Worm (Caenorhabditis elegans) whole organism, early embryonic: ENCODE results near the gene B0334.20.

Experiments used
- F13C5.2 ChIP-seq: sonication (generic microtip); optimal IDR thresholded peaks from 2 replicates; lab custom pipeline; 2017; ENCODE audit warnings: mild to moderate bottlenecking, missing genetic modification characterization, inconsistent platforms, missing compliant biosample characterization
- ama-1 ChIP-seq: fragments of 150-350 bp; optimal IDR thresholded peaks from 2 replicates; lab custom pipeline; 2014
- hmg-4 ChIP-seq: fragments of 200-800 bp; sonication (Bioruptor generic); optimal IDR thresholded peaks from 2 replicates; lab custom pipeline; 2018; ENCODE audit warnings: mild to moderate bottlenecking, missing genetic modification characterization, missing compliant biosample characterization
- tbx-11 ChIP-seq: fragments of 200-800 bp; sonication (Bioruptor generic); IDR thresholded peaks from 2 replicates; pipeline ENCODE4 v1.3.6; 2022; ENCODE audit warnings: missing genetic modification characterization, missing compliant biosample characterization

DNA sequence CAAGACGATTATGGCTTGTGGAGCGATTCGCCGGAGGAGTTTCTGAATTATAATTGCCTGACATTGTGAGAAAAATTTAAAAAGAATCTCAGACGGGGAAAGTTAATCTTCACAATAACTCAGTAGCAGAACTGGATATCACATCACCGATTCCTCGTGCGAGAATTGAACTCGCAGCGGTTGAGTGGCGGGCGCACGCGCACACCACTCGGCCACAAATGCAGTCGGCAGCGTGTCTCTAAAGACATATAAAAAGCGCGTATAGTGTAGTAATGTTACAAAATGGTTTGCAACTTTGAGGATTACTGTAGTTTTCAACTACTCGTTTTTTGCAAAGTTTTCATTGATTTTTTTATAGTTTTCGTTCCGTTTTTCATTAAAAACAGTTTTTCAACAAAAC, 15.7 kb downstream of the B0334.20 start:
- TF ChIP-seq F13C5.2 (tag; lab: Kevin White, UChicago) (peak; percentile 97), ama-1 (lab: Kevin White, UChicago) (no peak), tbx-11 (GFP tag; lab: Robert Waterston, UW) (peak; percentile 96), hmg-4 (GFP tag; lab: Kevin White, UChicago) (peak; percentile 98)
